Fruit fly (Drosophila melanogaster): Measurements from ENCODE around the gene CG7168.
A peak's percentile ranks its signal among the peaks of the same experiment; 100 is the strongest.

CG7168 gene

DNA sequence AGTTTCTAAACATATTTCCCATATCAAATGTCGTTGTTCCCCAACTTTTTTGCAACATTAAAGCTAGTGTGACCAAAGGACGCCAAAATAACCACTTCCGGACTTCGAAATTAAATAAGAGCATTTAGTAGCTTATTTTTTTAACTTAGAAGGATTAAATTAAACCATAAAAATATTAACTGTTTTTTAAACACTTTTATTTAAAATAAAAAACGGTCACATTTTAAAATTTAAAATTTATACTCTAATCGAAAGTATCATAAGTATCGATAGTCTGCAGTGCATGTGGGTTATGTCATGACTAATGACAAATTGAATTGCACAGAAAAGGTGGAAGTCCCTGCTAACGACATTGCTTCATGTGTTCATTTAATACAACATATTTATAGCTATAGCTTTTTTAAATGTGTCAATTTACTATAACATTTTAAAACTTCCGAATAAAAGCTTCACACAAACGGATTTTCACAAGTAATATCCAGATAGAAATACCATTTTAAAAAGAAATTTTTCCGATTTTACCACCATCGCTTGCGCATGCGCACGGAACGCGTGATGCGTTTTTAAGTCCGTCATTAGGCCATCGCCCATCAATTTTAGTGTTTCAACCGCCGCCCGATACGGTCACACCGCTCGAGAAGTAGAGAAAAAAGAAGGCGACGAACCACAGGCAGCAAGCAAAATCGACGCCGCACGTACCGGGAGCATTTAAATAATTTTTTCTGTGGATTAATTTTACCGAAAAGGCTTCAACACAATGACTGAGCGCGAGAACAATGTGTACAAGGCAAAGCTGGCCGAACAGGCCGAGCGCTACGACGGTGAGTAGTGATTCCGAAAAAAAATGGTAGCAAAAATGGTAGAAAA is 16.4 kb upstream of the CG7168 start, which contains the start of the genes CG7156 and 14-3-3epsilon (continued):
- TF ChIP-seq dm (GFP tag; optimal IDR thresholded peaks at IDR 0.05) (peak; percentile 49), gsb (GFP tag; IDR thresholded peaks at IDR 0.05) (no peak), CG13123 (GFP tag; optimal IDR thresholded peaks at IDR 0.05) (no peak), CG14965 (GFP tag; optimal IDR thresholded peaks at IDR 0.05; ENCODE audit: borderline replicate concordance) (no peak), caup (GFP tag; optimal IDR thresholded peaks at IDR 0.05; ENCODE audit: severe bottlenecking) (no peak), CG30431 (GFP tag; optimal IDR thresholded peaks at IDR 0.05) (no peak), CG10321 (GFP tag; IDR thresholded peaks at IDR 0.05) (no peak), Sox100B (GFP tag; optimal IDR thresholded peaks at IDR 0.05) (no peak), Nf-YB (GFP tag; optimal IDR thresholded peaks at IDR 0.05) (peak; percentile 19), CG10431 (GFP tag; optimal IDR thresholded peaks at IDR 0.05) (no peak), CG34224 (GFP tag; IDR thresholded peaks at IDR 0.05; ENCODE audit: partially characterized antibody) (peak; percentile 18; the same call in 1 of the 3 replicates), grau (tag; optimal IDR thresholded peaks at IDR 0.05) (peak; percentile 45), CG18599 (GFP tag; optimal IDR thresholded peaks at IDR 0.05) (peak; percentile 42), gro (GFP tag; optimal IDR thresholded peaks at IDR 0.05) (no peak), CG12155 (GFP tag; optimal IDR thresholded peaks at IDR 0.05) (peak; percentile 57), gsb-n (tag; optimal IDR thresholded peaks at IDR 0.05) (peak; percentile 37), pros (GFP tag; optimal IDR thresholded peaks at IDR 0.05) (no peak), wor (GFP tag; IDR thresholded peaks at IDR 0.05) (no peak), CG10147 (GFP tag; optimal IDR thresholded peaks at IDR 0.05) (no peak), jumu (GFP tag; optimal IDR thresholded peaks at IDR 0.05) (peak; percentile 2), grn (GFP tag; optimal IDR thresholded peaks at IDR 0.05) (no peak), B-H1 (GFP tag; IDR thresholded peaks at IDR 0.05) (no peak; the same call in 2 of the 3 replicates), CG14050 (GFP tag; IDR thresholded peaks at IDR 0.05) (no peak), tup (GFP tag; optimal IDR thresholded peaks at IDR 0.05) (no peak), CG10274 (GFP tag; optimal IDR thresholded peaks at IDR 0.05) (no peak), gfzf (GFP tag; optimal IDR thresholded peaks at IDR 0.05) (peak; percentile 97), sens-2 (GFP tag; IDR thresholded peaks at IDR 0.05) (no peak), Doc3 (GFP tag; IDR thresholded peaks at IDR 0.05; ENCODE audit: partially characterized antibody) (no peak), Scr (GFP tag; IDR thresholded peaks at IDR 0.05; ENCODE audit: partially characterized antibody) (peak; percentile 74), CG13894 (tag; optimal IDR thresholded peaks at IDR 0.05) (no peak), sens (GFP tag) (peak; percentile 91), cg (GFP tag; optimal IDR thresholded peaks at IDR 0.05) (no peak), CG11504 (tag; optimal IDR thresholded peaks at IDR 0.05) (peak; percentile 88), MESR4 (GFP tag; optimal IDR thresholded peaks at IDR 0.05) (peak; percentile 88), bsh (GFP tag; optimal IDR thresholded peaks at IDR 0.05) (peak in 1 of 2 experiments; percentile 65), CG16779 (GFP tag; IDR thresholded peaks at IDR 0.05) (no peak), CG6791 (GFP tag; IDR thresholded peaks at IDR 0.05; ENCODE audit: partially characterized antibody) (peak; percentile 52; the same call in 2 of the 3 replicates), CG6854 (GFP tag; optimal IDR thresholded peaks at IDR 0.05) (no peak), Dll (GFP tag; IDR thresholded peaks at IDR 0.05; ENCODE audit: partially characterized antibody) (peak; percentile 69), Nf-YA (GFP tag; IDR thresholded peaks at IDR 0.05) (0 out of 2 replicates have a peak, but pooled peaks have one; percentile 5), cwo (GFP tag; optimal IDR thresholded peaks at IDR 0.05) (no peak), pan (optimal IDR thresholded peaks at IDR 0.05) (no peak), pan (GFP tag; optimal IDR thresholded peaks at IDR 0.05 in 1 of 2, IDR thresholded peaks at IDR 0.05 in 1 of 2) (peak in 1 of 2 experiments; percentile 59), ftz-f1 (GFP tag; optimal IDR thresholded peaks at IDR 0.05) (no peak), Sin3A (optimal IDR thresholded peaks at IDR 0.05) (peak; percentile 98), Fer2 (tag; optimal IDR thresholded peaks at IDR 0.05) (no peak), corto (GFP tag; optimal IDR thresholded peaks at IDR 0.05) (no peak), CG11085 (GFP tag; IDR thresholded peaks at IDR 0.05) (no peak)

Data from whole organism, embryonic.